Worm (Caenorhabditis elegans): ENCODE results near the gene F19C6.2.

ce11 chrX:10000635-10001034 lies at the start of gene F19C6.2:
- no peak for TF ChIP-seq ztf-11 (tag; optimal IDR thresholded peaks at IDR 0.05)
- no peak for TF ChIP-seq mdl-1 (tag; optimal IDR thresholded peaks at IDR 0.05)
- TF ChIP-seq nhr-23 (tag; optimal IDR thresholded peaks at IDR 0.05), result no peak
- TF ChIP-seq snpc-4 (tag; optimal IDR thresholded peaks at IDR 0.05), result no peak
- TF ChIP-seq unc-62 (GFP tag; optimal IDR thresholded peaks at IDR 0.05), result no peak
- no peak for TF ChIP-seq F13H6.1 (tag; optimal IDR thresholded peaks at IDR 0.05)
- TF ChIP-seq elt-3 (tag; optimal IDR thresholded peaks at IDR 0.05), result no peak
- no peak for TF ChIP-seq elt-1 (tag; optimal IDR thresholded peaks at IDR 0.05)

Data from whole organism, L2 larva.